Fruit fly (Drosophila melanogaster) whole organism, adult: ENCODE results near the gene trio.

Source experiments
- CG12768 ChIP-seq: fragments of 200-800 bp; sonication (Bioruptor generic); optimal IDR thresholded peaks from 2 replicates; lab custom pipeline; 2017; ENCODE audit warnings: missing biosample characterization, missing genetic modification characterization, mild to moderate bottlenecking, moderate library complexity, missing genetic modification reagents
- CG1620 ChIP-seq: fragments of 200-800 bp; sonication (Bioruptor generic); optimal IDR thresholded peaks from 2 replicates; lab custom pipeline; 2016; ENCODE audit warnings: missing biosample characterization, missing genetic modification characterization
- CG7045 ChIP-seq: fragments of 200-800 bp; sonication (Bioruptor generic); optimal IDR thresholded peaks from 2 replicates; lab custom pipeline; 2017; ENCODE audit warnings: missing biosample characterization, mild to moderate bottlenecking, missing genetic modification characterization
- CG7101 ChIP-seq: fragments of 200-800 bp; sonication (Bioruptor generic); optimal IDR thresholded peaks from 2 replicates; lab custom pipeline; 2018; ENCODE audit warnings: missing biosample characterization, mild to moderate bottlenecking, missing genetic modification characterization, moderate library complexity
- Clk ChIP-seq: fragments of 200-800 bp; sonication (Bioruptor generic); optimal IDR thresholded peaks from 2 replicates; lab custom pipeline; 2017; ENCODE audit warnings: missing biosample characterization, missing genetic modification characterization
- Crg-1 ChIP-seq: fragments of 200-800 bp; sonication (Bioruptor generic); optimal IDR thresholded peaks from 2 replicates; lab custom pipeline; 2016; ENCODE audit warnings: missing biosample characterization, missing genetic modification characterization
- Hr96 ChIP-seq: fragments of 200-800 bp; sonication (Bioruptor generic); optimal IDR thresholded peaks from 2 replicates; lab custom pipeline; 2016; ENCODE audit warnings: missing biosample characterization, missing genetic modification characterization
- bab1 ChIP-seq: fragments of 200-800 bp; sonication (Bioruptor generic); optimal IDR thresholded peaks from 3 replicates; lab custom pipeline; 2019; ENCODE audit warnings: missing biosample characterization, mild to moderate bottlenecking, missing genetic modification characterization, moderate library complexity
- cic ChIP-seq: fragments of 200-800 bp; sonication (Bioruptor generic); optimal IDR thresholded peaks from 2 replicates; lab custom pipeline; 2017; ENCODE audit warnings: missing biosample characterization, mild to moderate bottlenecking, missing genetic modification characterization, moderate library complexity
- kay ChIP-seq: fragments of 200-800 bp; sonication (Bioruptor generic); peaks from one replicate; lab custom pipeline; 2016; ENCODE audit warnings: missing biosample characterization, missing genetic modification characterization, borderline replicate concordance
- pad ChIP-seq: fragments of 200-800 bp; sonication (Bioruptor generic); optimal IDR thresholded peaks from 3 replicates; lab custom pipeline; 2017; ENCODE audit warnings: missing biosample characterization, missing genetic modification characterization, mild to moderate bottlenecking, moderate library complexity, missing genetic modification reagents
- tj ChIP-seq: fragments of 200-800 bp; sonication (Bioruptor generic); optimal IDR thresholded peaks from 3 replicates; lab custom pipeline; 2017; ENCODE audit warnings: missing biosample characterization, mild to moderate bottlenecking, missing genetic modification characterization, moderate library complexity
- toe ChIP-seq: fragments of 200-800 bp; sonication (Bioruptor generic); optimal IDR thresholded peaks from 2 replicates; lab custom pipeline; 2016; ENCODE audit warnings: missing biosample characterization, missing genetic modification characterization

dm6 chr3L:1029610-1030284 is 4.9 kb downstream of the trio start:
- TF ChIP-seq CG12768 (no peak), toe (no peak), kay (no peak), bab1 (no peak), CG1620 (no peak), pad (GFP tag; lab: Kevin White, UChicago) (no peak), CG7045 (GFP tag; lab: Kevin White, UChicago) (no peak), CG7101 (peak; percentile 18), Hr96 (no peak), cic (no peak), tj (GFP tag; lab: Kevin White, UChicago) (no peak), Clk (GFP tag; lab: Kevin White, UChicago) (no peak), Crg-1 (GFP tag; lab: Kevin White, UChicago) (no peak)
